Fruit fly (Drosophila melanogaster): Measurements from ENCODE around the gene Ent3.

DNA sequence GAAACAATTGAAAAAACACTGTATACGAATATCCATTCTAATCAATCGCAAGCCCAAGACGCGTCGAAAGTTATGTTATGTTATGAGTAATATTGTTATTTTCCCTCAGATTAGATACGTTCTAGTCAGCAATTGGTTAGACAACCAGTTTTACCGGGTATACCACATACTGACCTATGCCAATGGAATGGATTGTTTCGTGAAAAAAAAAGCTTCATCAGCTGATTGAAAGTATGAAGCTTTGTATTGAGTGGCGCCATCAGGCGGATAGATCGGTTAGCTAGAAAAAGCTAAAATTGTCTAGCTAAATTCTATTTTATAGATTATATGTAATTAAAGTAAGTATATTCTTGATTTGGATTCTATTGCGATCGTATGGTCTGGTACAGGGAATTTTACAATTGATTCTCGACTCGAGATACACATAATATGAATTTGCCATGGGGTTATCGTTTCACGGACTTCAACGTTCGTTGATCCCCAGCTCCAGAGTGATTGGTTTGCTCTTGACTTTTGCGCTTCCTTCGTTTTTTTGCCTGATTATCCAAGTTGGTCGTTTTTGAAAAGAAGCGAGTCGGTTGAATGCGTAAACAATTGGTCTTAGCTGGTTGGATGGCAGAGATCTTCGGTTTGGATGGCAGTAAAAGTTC is 49.3 kb downstream of the Ent3 start, which contains the start of gene CG12520:
- no peak for TF ChIP-seq CG3919 (GFP tag; optimal IDR thresholded peaks at IDR 0.05)
- no peak for TF ChIP-seq salr (GFP tag; optimal IDR thresholded peaks at IDR 0.05)
- TF ChIP-seq Hr4 (GFP tag; optimal IDR thresholded peaks at IDR 0.05): no peak
- no peak for TF ChIP-seq Hr38 (GFP tag; optimal IDR thresholded peaks at IDR 0.05)
- TF ChIP-seq CG32006 (GFP tag; optimal IDR thresholded peaks at IDR 0.05): no peak
- TF ChIP-seq acj6 (GFP tag; optimal IDR thresholded peaks at IDR 0.05): no peak
- TF ChIP-seq fd59A (GFP tag; optimal IDR thresholded peaks at IDR 0.05): no peak
- no peak for TF ChIP-seq dsx (GFP tag; optimal IDR thresholded peaks at IDR 0.05; ENCODE audit: poor library complexity, severe bottlenecking)
- no peak for TF ChIP-seq CG16779 (tag; optimal IDR thresholded peaks at IDR 0.05)
- no peak for TF ChIP-seq Ets96B (tag; optimal IDR thresholded peaks at IDR 0.05)
- TF ChIP-seq OdsH (GFP tag; optimal IDR thresholded peaks at IDR 0.05): no peak
- TF ChIP-seq Met (GFP tag; optimal IDR thresholded peaks at IDR 0.05): no peak
